Worm (Caenorhabditis elegans): ENCODE results near the gene F58A6.1.
A peak's percentile ranks its signal among the peaks of the same experiment; 100 is the strongest.

The F58A6.1 gene

DNA sequence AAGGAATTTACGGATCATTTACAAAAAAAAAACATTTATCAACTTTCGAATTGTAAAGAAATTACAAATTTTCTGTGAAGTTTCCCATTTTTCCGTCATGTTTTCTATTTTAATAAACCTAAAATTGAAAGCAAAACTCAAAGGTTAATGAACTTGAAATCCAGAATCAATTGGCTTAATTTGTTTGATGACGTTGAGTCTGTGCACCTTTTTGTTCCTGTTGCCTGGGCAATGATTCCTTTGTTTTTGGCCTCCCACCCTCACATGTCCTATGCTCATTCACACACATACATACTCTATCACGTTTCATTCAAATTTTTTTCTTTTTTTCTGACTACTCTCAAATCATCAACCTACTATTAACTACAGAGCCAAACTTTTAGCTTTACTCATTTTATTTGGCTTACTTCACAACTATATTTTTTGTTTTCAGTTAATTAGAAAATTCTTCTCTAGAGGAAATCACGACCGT, 6.4 kb upstream of the F58A6.1 start, which contains the start of gene F58A6.2:
Gene F58A6.2 (plus strand): TSS at position 422 of the 472 bp plus-strand sequence.
- no peak for TF ChIP-seq elt-1 (tag; optimal IDR thresholded peaks at IDR 0.05)
- TF ChIP-seq nhr-237 (tag; optimal IDR thresholded peaks at IDR 0.05), result no peak
- no peak for TF ChIP-seq unc-39 (tag; optimal IDR thresholded peaks at IDR 0.05)
- no peak for TF ChIP-seq peb-1 (tag; optimal IDR thresholded peaks at IDR 0.05)
- no peak for TF ChIP-seq ztf-1 (GFP tag; conservative IDR thresholded peaks at IDR 0.05)
- no peak for TF ChIP-seq ceh-82 (tag; optimal IDR thresholded peaks at IDR 0.05)
- TF ChIP-seq nhr-25 (tag; optimal IDR thresholded peaks at IDR 0.05), result no peak
- no peak for TF ChIP-seq nhr-12 (tag; optimal IDR thresholded peaks at IDR 0.05)
- no peak for TF ChIP-seq sma-9 (GFP tag; optimal IDR thresholded peaks at IDR 0.05)
- TF ChIP-seq sma-9 (tag; optimal IDR thresholded peaks at IDR 0.05), result no peak

ce11 chrII:5141945-5142514, 689 bp upstream of the F58A6.1 start, which contains the start of gene nas-29:
nas-29 (minus strand) TSS chrII:5142036.
- TF ChIP-seq unc-62 (GFP tag; optimal IDR thresholded peaks at IDR 0.05), result no peak
- peak in 1 of 2 experiments; percentile 6 for TF ChIP-seq mdl-1 (tag; optimal IDR thresholded peaks at IDR 0.05)
- peak; percentile 70 for TF ChIP-seq fos-1 (tag; optimal IDR thresholded peaks at IDR 0.05)
- TF ChIP-seq Y55F3AM.14 (GFP tag; optimal IDR thresholded peaks at IDR 0.05), result no peak
- TF ChIP-seq sma-9 (GFP tag; optimal IDR thresholded peaks at IDR 0.05), result peak; percentile 50
- no peak for TF ChIP-seq sma-9 (tag; optimal IDR thresholded peaks at IDR 0.05)
- no peak for TF ChIP-seq lin-13 (GFP tag; optimal IDR thresholded peaks at IDR 0.05)
- peak; percentile 28 for TF ChIP-seq sma-3 (GFP tag; optimal IDR thresholded peaks at IDR 0.05)
- no peak for TF ChIP-seq nhr-11 (tag; optimal IDR thresholded peaks at IDR 0.05)
- no peak for TF ChIP-seq unc-39 (tag; optimal IDR thresholded peaks at IDR 0.05)
- no peak for TF ChIP-seq nhr-12 (tag; optimal IDR thresholded peaks at IDR 0.05)
- TF ChIP-seq crh-2 (tag; optimal IDR thresholded peaks at IDR 0.05), result peak; percentile 55
- peak; percentile 37 for TF ChIP-seq nhr-21 (tag; optimal IDR thresholded peaks at IDR 0.05)
- TF ChIP-seq C34F6.9 (tag; optimal IDR thresholded peaks at IDR 0.05), result no peak
- TF ChIP-seq gmeb-1 (tag; optimal IDR thresholded peaks at IDR 0.05), result peak; percentile 29
- TF ChIP-seq mbf-1 (tag; optimal IDR thresholded peaks at IDR 0.05), result no peak
- TF ChIP-seq nhr-77 (tag; optimal IDR thresholded peaks at IDR 0.05), result no peak
- no peak for TF ChIP-seq unc-55 (GFP tag; optimal IDR thresholded peaks at IDR 0.05)
- no peak for TF ChIP-seq elt-3 (tag; optimal IDR thresholded peaks at IDR 0.05)
- no peak for TF ChIP-seq R02D3.7 (tag; optimal IDR thresholded peaks at IDR 0.05)
- TF ChIP-seq F13H6.1 (tag; optimal IDR thresholded peaks at IDR 0.05), result peak; percentile 28
- TF ChIP-seq nhr-6 (tag; optimal IDR thresholded peaks at IDR 0.05), result no peak
- TF ChIP-seq elt-1 (tag; optimal IDR thresholded peaks at IDR 0.05), result no peak
- TF ChIP-seq aly-2 (tag; optimal IDR thresholded peaks at IDR 0.05), result no peak

DNA sequence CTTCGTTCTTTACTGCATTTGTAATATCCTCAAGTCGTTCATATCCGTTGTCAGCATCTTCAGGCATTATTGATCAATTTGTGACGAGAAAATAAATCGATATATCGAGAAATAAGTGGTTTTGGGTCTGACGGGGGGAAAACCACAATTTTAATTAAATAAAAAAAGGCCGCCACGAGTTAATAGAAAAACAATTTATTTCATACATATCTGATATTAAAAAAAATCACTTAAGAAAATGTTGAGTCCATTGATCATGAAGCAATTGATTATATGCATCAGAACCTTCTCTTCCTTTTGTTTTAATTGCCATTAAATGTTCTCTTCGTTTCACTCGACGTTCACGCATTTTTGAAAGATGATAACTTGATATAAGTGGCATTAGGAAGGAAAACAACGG, 5.6 kb downstream of the F58A6.1 start, which contains the start of gene F58A6.5:
Gene F58A6.5 (minus strand): TSS at position 101 of the 400 bp plus-strand sequence.
- TF ChIP-seq ama-1 (optimal IDR thresholded peaks at IDR 0.05) (no peak), unc-62 (GFP tag; optimal IDR thresholded peaks at IDR 0.05) (no peak), R02D3.7 (tag; optimal IDR thresholded peaks at IDR 0.05) (no peak), mdl-1 (tag; optimal IDR thresholded peaks at IDR 0.05) (no peak), skn-1 (tag; optimal IDR thresholded peaks at IDR 0.05) (no peak), nhr-77 (tag; optimal IDR thresholded peaks at IDR 0.05) (no peak), nhr-23 (tag; optimal IDR thresholded peaks at IDR 0.05) (no peak), C34F6.9 (tag; optimal IDR thresholded peaks at IDR 0.05) (no peak)

DNA sequence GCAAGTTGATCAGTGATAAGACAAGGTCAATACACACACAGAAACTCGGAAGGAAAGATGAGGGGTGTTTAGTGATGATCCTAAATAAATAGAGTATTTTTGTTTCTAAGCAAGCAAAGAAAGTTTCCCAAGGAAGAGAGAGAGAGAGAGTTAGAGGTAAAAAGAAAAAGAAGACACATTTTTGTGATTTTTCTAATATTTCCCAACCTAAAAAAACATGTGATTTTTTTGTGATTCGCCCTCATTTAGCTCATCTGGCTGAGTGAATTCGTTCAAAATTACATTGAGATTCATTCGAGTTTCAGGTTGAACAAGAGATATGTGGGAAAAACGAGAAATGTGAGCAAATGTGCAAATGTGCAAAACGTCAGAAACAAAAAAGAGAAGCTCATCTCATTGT, 8.1 kb downstream of the F58A6.1 start, which contains the start of gene srb-16:
Gene srb-16 (minus strand): TSS at position 101 of the 400 bp plus-strand sequence.
- TF ChIP-seq elt-3 (tag; optimal IDR thresholded peaks at IDR 0.05), result no peak
- no peak for TF ChIP-seq ceh-82 (tag; optimal IDR thresholded peaks at IDR 0.05)
- no peak for TF ChIP-seq Y55F3AM.14 (GFP tag; optimal IDR thresholded peaks at IDR 0.05)
- TF ChIP-seq F13H6.1 (tag; optimal IDR thresholded peaks at IDR 0.05), result no peak
- TF ChIP-seq lsy-2 (tag; optimal IDR thresholded peaks at IDR 0.05), result no peak
- TF ChIP-seq nhr-23 (tag; optimal IDR thresholded peaks at IDR 0.05), result no peak
- no peak for TF ChIP-seq nhr-237 (tag; optimal IDR thresholded peaks at IDR 0.05)
- no peak for TF ChIP-seq sem-4 (tag; optimal IDR thresholded peaks at IDR 0.05)
- TF ChIP-seq crh-2 (tag; optimal IDR thresholded peaks at IDR 0.05), result no peak
- TF ChIP-seq nhr-21 (tag; optimal IDR thresholded peaks at IDR 0.05), result no peak
- no peak for TF ChIP-seq R02D3.7 (tag; optimal IDR thresholded peaks at IDR 0.05)
- no peak for TF ChIP-seq fos-1 (tag; optimal IDR thresholded peaks at IDR 0.05)
- TF ChIP-seq mab-5 (tag; optimal IDR thresholded peaks at IDR 0.05), result no peak
- no peak for TF ChIP-seq nhr-11 (tag; optimal IDR thresholded peaks at IDR 0.05)
- no peak for TF ChIP-seq nhr-25 (tag; optimal IDR thresholded peaks at IDR 0.05)
- TF ChIP-seq nhr-129 (tag; optimal IDR thresholded peaks at IDR 0.05), result no peak
- no peak for TF ChIP-seq blmp-1 (tag; optimal IDR thresholded peaks at IDR 0.05; ENCODE audit: insufficient read depth)
- no peak for TF ChIP-seq dmd-4 (tag; optimal IDR thresholded peaks at IDR 0.05)
- no peak for TF ChIP-seq nhr-10 (tag; optimal IDR thresholded peaks at IDR 0.05)

Measured in whole organism, L2 larva.